Fruit fly (Drosophila melanogaster) Kc167 (cell line): ENCODE measurements around the gene CG33061.

Experiments
- h ChIP-seq: fragments of >200 bp; optimal IDR thresholded peaks from 3 replicates; lab custom pipeline; 2018; ENCODE audit warnings: missing external identifiers
- ttk ChIP-seq: sonication (Bioruptor generic); optimal IDR thresholded peaks from 2 replicates; lab custom pipeline; 2017; ENCODE audit warnings: missing external identifiers

DNA sequence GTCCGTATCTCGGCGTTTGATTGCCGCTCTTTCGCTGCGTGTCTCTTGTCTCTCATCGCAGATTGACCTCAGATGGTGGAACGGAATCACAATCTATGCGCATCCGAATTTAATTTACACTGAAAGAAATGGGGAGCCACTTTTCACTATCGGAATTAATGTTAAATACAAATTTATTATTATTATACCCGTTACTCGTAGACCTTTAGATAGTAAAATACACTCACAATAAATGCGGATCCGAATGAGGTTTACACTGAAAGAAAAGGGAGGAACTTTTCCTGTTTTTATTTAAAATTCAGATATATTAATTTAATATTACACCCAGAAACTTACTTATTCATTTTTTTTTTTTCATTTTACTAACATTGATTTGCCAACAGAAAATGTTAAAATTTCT, 40.5 kb upstream of the CG33061 start:
- TF ChIP-seq ttk (lab: Kevin White, UChicago) (no peak), h (lab: Kevin White, UChicago) (no peak)
